Fruit fly (Drosophila melanogaster): ENCODE data around the gene CG32163.
A peak's percentile ranks its signal among the peaks of the same experiment; 100 is the strongest.

The CG32163 gene

dm6 chr3L:16609120-16609519 lies 22.2 kb downstream of the CG32163 start, which contains the start of gene CG4098 (continued):
- peak; percentile 44 for TF ChIP-seq CG6792 (GFP tag; optimal IDR thresholded peaks at IDR 0.05)
- peak; percentile 36 for TF ChIP-seq Smox (GFP tag; optimal IDR thresholded peaks at IDR 0.05)
- peak; percentile 22 for TF ChIP-seq CG8632 (GFP tag; optimal IDR thresholded peaks at IDR 0.05)
- TF ChIP-seq Met (GFP tag; optimal IDR thresholded peaks at IDR 0.05), result peak; percentile 39
- TF ChIP-seq CG34406 (GFP tag; optimal IDR thresholded peaks at IDR 0.05), result peak; percentile 25
- TF ChIP-seq CG1621 (tag; optimal IDR thresholded peaks at IDR 0.05), result peak; percentile 58
- TF ChIP-seq achi (GFP tag; optimal IDR thresholded peaks at IDR 0.05), result peak; percentile 51
- TF ChIP-seq Sox14 (GFP tag; optimal IDR thresholded peaks at IDR 0.05), result peak; percentile 65
- peak; percentile 69 for TF ChIP-seq esn (GFP tag; optimal IDR thresholded peaks at IDR 0.05)
- peak; percentile 45; the same call in 1 of the 2 replicates for TF ChIP-seq CG11294 (GFP tag; IDR thresholded peaks at IDR 0.05)
- TF ChIP-seq CG8319 (GFP tag; optimal IDR thresholded peaks at IDR 0.05), result no peak

dm6 chr3L:16610201-16610600 lies 23.2 kb downstream of the CG32163 start, which contains the start of gene Prosbeta6:
Gene Prosbeta6 (minus strand): TSS chr3L:16610418.
- TF ChIP-seq CG10669 (GFP tag; optimal IDR thresholded peaks at IDR 0.05) (no peak), CG8319 (GFP tag; optimal IDR thresholded peaks at IDR 0.05) (no peak), CG6163 (GFP tag; IDR thresholded peaks at IDR 0.05) (no peak), Blimp-1 (GFP tag; optimal IDR thresholded peaks at IDR 0.05) (no peak), dsx (GFP tag; optimal IDR thresholded peaks at IDR 0.05; ENCODE audit: poor library complexity, severe bottlenecking) (no peak), Sox15 (GFP tag; optimal IDR thresholded peaks at IDR 0.05) (no peak), vri (GFP tag; optimal IDR thresholded peaks at IDR 0.05) (no peak), Lpt (GFP tag; optimal IDR thresholded peaks at IDR 0.05) (no peak)

dm6 chr3L:16612152-16612551 lies 25.2 kb downstream of the CG32163 start, which contains the start of gene CG4101:
Gene CG4101 (plus strand): TSS chr3L:16612486.
- TF ChIP-seq fkh (GFP tag; optimal IDR thresholded peaks at IDR 0.05) (peak; percentile 42), esn (GFP tag; optimal IDR thresholded peaks at IDR 0.05) (peak; percentile 90), achi (GFP tag; optimal IDR thresholded peaks at IDR 0.05) (peak; percentile 76), cyc (GFP tag; optimal IDR thresholded peaks at IDR 0.05) (peak; percentile 81), fd59A (GFP tag; optimal IDR thresholded peaks at IDR 0.05) (peak; percentile 42), Lpt (GFP tag; optimal IDR thresholded peaks at IDR 0.05) (peak; percentile 31), dac (GFP tag; optimal IDR thresholded peaks at IDR 0.05) (peak; percentile 55), CG34406 (GFP tag; optimal IDR thresholded peaks at IDR 0.05) (peak; percentile 80), net (GFP tag; optimal IDR thresholded peaks at IDR 0.05) (peak; percentile 62), CG11294 (GFP tag; IDR thresholded peaks at IDR 0.05) (peak; percentile 61; the same call in 1 of the 2 replicates), eg (GFP tag; IDR thresholded peaks at IDR 0.05) (peak; percentile 84), CG32006 (GFP tag; optimal IDR thresholded peaks at IDR 0.05) (peak; percentile 71), CG16779 (tag; optimal IDR thresholded peaks at IDR 0.05) (no peak), CG10631 (GFP tag; optimal IDR thresholded peaks at IDR 0.05) (peak; percentile 85), CG11762 (GFP tag; optimal IDR thresholded peaks at IDR 0.05; ENCODE audit: insufficient read depth) (peak; percentile 66), Sox14 (GFP tag; optimal IDR thresholded peaks at IDR 0.05) (peak; percentile 85), CG7368 (GFP tag; optimal IDR thresholded peaks at IDR 0.05) (peak; percentile 53), salr (GFP tag; optimal IDR thresholded peaks at IDR 0.05) (peak; percentile 19 to 63), pdm3 (GFP tag; optimal IDR thresholded peaks at IDR 0.05) (peak; percentile 86), CG4318 (GFP tag; optimal IDR thresholded peaks at IDR 0.05) (no peak), OdsH (GFP tag; optimal IDR thresholded peaks at IDR 0.05) (peak; percentile 84), CG6854 (GFP tag; optimal IDR thresholded peaks at IDR 0.05) (no peak), ss (GFP tag; optimal IDR thresholded peaks at IDR 0.05) (peak; percentile 54 to 74), CG1621 (tag; optimal IDR thresholded peaks at IDR 0.05) (peak; percentile 47), CG3032 (tag; optimal IDR thresholded peaks at IDR 0.05) (peak; percentile 80), Blimp-1 (GFP tag; optimal IDR thresholded peaks at IDR 0.05) (peak; percentile 33), CG3919 (GFP tag; optimal IDR thresholded peaks at IDR 0.05) (peak; percentile 79), Met (GFP tag; optimal IDR thresholded peaks at IDR 0.05) (peak; percentile 79), CG15336 (GFP tag; IDR thresholded peaks at IDR 0.05) (peak; percentile 65), Hr4 (GFP tag; optimal IDR thresholded peaks at IDR 0.05) (peak; percentile 81), Eip78C (GFP tag) (peak; percentile 88), Smox (GFP tag; optimal IDR thresholded peaks at IDR 0.05) (peak; percentile 85), Eip75B (GFP tag; optimal IDR thresholded peaks at IDR 0.05) (peak; percentile 76), svp (GFP tag) (peak; percentile 93), Eip93F (GFP tag; optimal IDR thresholded peaks at IDR 0.05) (peak; percentile 64), vri (GFP tag; optimal IDR thresholded peaks at IDR 0.05) (peak; percentile 87), CG6792 (GFP tag; optimal IDR thresholded peaks at IDR 0.05) (peak; percentile 71), CG6276 (GFP tag; optimal IDR thresholded peaks at IDR 0.05) (no peak), CG31627 (GFP tag; optimal IDR thresholded peaks at IDR 0.05) (peak; percentile 89), Gug (GFP tag; IDR thresholded peaks at IDR 0.05) (peak; percentile 74)
